Fruit fly (Drosophila melanogaster): ENCODE measurements around the gene Taf4.

Gene Taf4

dm6 chr3L:16128481-16128972 is 15.5 kb downstream of the Taf4 start, which contains the start of gene Pgm1 (continued):
- TF ChIP-seq CG17802 (tag; optimal IDR thresholded peaks at IDR 0.05) (peak; percentile 33), Ets97D (GFP tag; optimal IDR thresholded peaks at IDR 0.05) (peak; percentile 58), Nf-YA (GFP tag; IDR thresholded peaks at IDR 0.05) (peak; percentile 54; the same call in 1 of the 2 replicates), Six4 (GFP tag; optimal IDR thresholded peaks at IDR 0.05) (peak; percentile 81), HmgZ (tag; optimal IDR thresholded peaks at IDR 0.05) (peak; percentile 91), sens-2 (GFP tag; IDR thresholded peaks at IDR 0.05) (no peak), tap (tag; optimal IDR thresholded peaks at IDR 0.05) (no peak), ci (GFP tag; IDR thresholded peaks at IDR 0.05) (peak; percentile 79), Hey (tag; optimal IDR thresholded peaks at IDR 0.05) (peak; percentile 79), bowl (GFP tag; IDR thresholded peaks at IDR 0.05) (no peak), Hsf (GFP tag; optimal IDR thresholded peaks at IDR 0.05) (peak; percentile 90), Fer2 (tag; optimal IDR thresholded peaks at IDR 0.05) (peak; percentile 64), CG3163 (GFP tag; optimal IDR thresholded peaks at IDR 0.05) (peak; percentile 82), lbe (GFP tag; optimal IDR thresholded peaks at IDR 0.05) (peak; percentile 83), CG15011 (GFP tag; optimal IDR thresholded peaks at IDR 0.05) (no peak), CG6272 (GFP tag; IDR thresholded peaks at IDR 0.05) (peak; percentile 40; the same call in 1 of the 2 replicates), ssp (GFP tag; IDR thresholded peaks at IDR 0.05) (no peak; the same call in 1 of the 2 replicates), grn (GFP tag; optimal IDR thresholded peaks at IDR 0.05) (peak; percentile 96), pan (optimal IDR thresholded peaks at IDR 0.05) (no peak), pan (GFP tag; optimal IDR thresholded peaks at IDR 0.05 in 1 of 2, IDR thresholded peaks at IDR 0.05 in 1 of 2) (peak in 1 of 2 experiments; percentile 85), seq (GFP tag; IDR thresholded peaks at IDR 0.05) (peak; percentile 70), psq (GFP tag; optimal IDR thresholded peaks at IDR 0.05) (peak; percentile 68), Bdp1 (GFP tag; optimal IDR thresholded peaks at IDR 0.05) (peak; percentile 77), tup (GFP tag; optimal IDR thresholded peaks at IDR 0.05) (peak; percentile 74), Hr3 (GFP tag; optimal IDR thresholded peaks at IDR 0.05) (peak; percentile 80), Tbp (GFP tag; optimal IDR thresholded peaks at IDR 0.05) (no peak), gro (GFP tag; optimal IDR thresholded peaks at IDR 0.05) (peak; percentile 94), CG7271 (tag; optimal IDR thresholded peaks at IDR 0.05) (no peak), Dll (GFP tag; IDR thresholded peaks at IDR 0.05; ENCODE audit: partially characterized antibody) (peak; percentile 20; the same call in 1 of the 4 replicates), CG7928 (GFP tag; optimal IDR thresholded peaks at IDR 0.05) (no peak), org-1 (GFP tag; optimal IDR thresholded peaks at IDR 0.05) (peak; percentile 81), CG11398 (GFP tag; optimal IDR thresholded peaks at IDR 0.05) (peak; percentile 87), CG43689 (GFP tag; IDR thresholded peaks at IDR 0.05) (no peak), CG15479 (GFP tag; optimal IDR thresholded peaks at IDR 0.05) (peak; percentile 75), dpn (GFP tag; optimal IDR thresholded peaks at IDR 0.05) (peak; percentile 89 to 90), cg (GFP tag; optimal IDR thresholded peaks at IDR 0.05) (no peak), CG17612 (GFP tag; IDR thresholded peaks at IDR 0.05) (peak; percentile 48), crc (GFP tag; optimal IDR thresholded peaks at IDR 0.05) (peak; percentile 85), CG30020 (tag; optimal IDR thresholded peaks at IDR 0.05) (no peak), CG8944 (GFP tag; optimal IDR thresholded peaks at IDR 0.05) (peak; percentile 93), CG18619 (GFP tag; optimal IDR thresholded peaks at IDR 0.05) (peak; percentile 81), peb (GFP tag; IDR thresholded peaks at IDR 0.05) (peak; percentile 52; the same call in 1 of the 2 replicates), CG17912 (GFP tag; optimal IDR thresholded peaks at IDR 0.05) (peak; percentile 16), NC2α (GFP tag; optimal IDR thresholded peaks at IDR 0.05) (peak; percentile 79), emc (GFP tag; optimal IDR thresholded peaks at IDR 0.05) (peak; percentile 61), HmgD (GFP tag; optimal IDR thresholded peaks at IDR 0.05) (peak; percentile 95), en (GFP tag; optimal IDR thresholded peaks at IDR 0.05) (peak; percentile 76), fd102C (GFP tag; optimal IDR thresholded peaks at IDR 0.05) (peak; percentile 38), gfzf (GFP tag; optimal IDR thresholded peaks at IDR 0.05) (no peak), Dad (GFP tag; optimal IDR thresholded peaks at IDR 0.05) (peak; percentile 81), MTF-1 (GFP tag; optimal IDR thresholded peaks at IDR 0.05; ENCODE audit: borderline replicate concordance) (no peak)

All from whole organism, embryonic.